Fruit fly (Drosophila melanogaster): Measurements from ENCODE around the gene ebo.

ebo gene

DNA sequence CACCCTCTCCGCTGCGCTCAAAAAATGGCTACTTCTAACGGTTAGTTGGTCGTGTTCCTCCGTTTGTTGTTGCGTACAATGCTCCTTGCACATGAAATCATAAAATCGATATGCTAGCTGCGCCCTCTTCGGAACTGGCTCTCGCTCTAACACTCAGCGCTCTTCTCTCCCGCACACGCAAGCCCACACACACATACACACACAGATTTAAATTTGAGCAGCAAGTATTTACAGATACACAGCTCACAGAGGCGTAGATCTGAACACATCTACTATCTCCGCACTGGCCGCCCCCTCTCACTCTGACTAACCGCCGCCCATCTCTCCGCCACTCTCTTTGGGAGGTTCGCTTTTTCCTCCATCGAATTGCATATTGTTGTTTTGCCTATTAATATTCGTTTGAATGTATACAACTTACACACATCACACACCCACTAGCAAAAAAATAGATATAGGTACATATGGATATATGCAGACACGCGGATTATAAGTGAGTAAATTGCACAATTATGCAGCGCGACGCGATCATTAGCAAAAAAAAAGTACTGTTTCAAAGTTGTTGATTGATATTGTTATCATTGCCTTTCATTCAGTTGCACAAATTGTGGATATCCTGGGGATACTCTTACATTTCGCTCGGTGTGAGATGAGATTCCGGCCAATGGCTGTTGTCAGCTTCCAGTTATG lies 46.1 kb upstream of the ebo start (continued):
- TF ChIP-seq CG9139 (GFP tag; optimal IDR thresholded peaks at IDR 0.05): no peak
- peak; percentile 59 for TF ChIP-seq Eip75B (GFP tag; optimal IDR thresholded peaks at IDR 0.05)
- peak; percentile 74 for TF ChIP-seq cyc (GFP tag; optimal IDR thresholded peaks at IDR 0.05)
- peak; percentile 72 for TF ChIP-seq OdsH (GFP tag; optimal IDR thresholded peaks at IDR 0.05)
- TF ChIP-seq acj6 (GFP tag; optimal IDR thresholded peaks at IDR 0.05): peak; percentile 73
- peak; percentile 60 for TF ChIP-seq CG10669 (GFP tag; optimal IDR thresholded peaks at IDR 0.05)
- peak; percentile 59 for TF ChIP-seq Hr38 (GFP tag; optimal IDR thresholded peaks at IDR 0.05)
- TF ChIP-seq CG16779 (tag; optimal IDR thresholded peaks at IDR 0.05): peak; percentile 9
- TF ChIP-seq CG6792 (GFP tag; optimal IDR thresholded peaks at IDR 0.05): peak; percentile 74
- peak; percentile 56 for TF ChIP-seq CG6808 (GFP tag; optimal IDR thresholded peaks at IDR 0.05)
- TF ChIP-seq CG3919 (GFP tag; optimal IDR thresholded peaks at IDR 0.05): peak; percentile 82
- TF ChIP-seq Hr39 (GFP tag; optimal IDR thresholded peaks at IDR 0.05): peak; percentile 77
- peak; percentile 82 for TF ChIP-seq eg (GFP tag; IDR thresholded peaks at IDR 0.05)
- peak; percentile 62 for TF ChIP-seq CG6854 (GFP tag; optimal IDR thresholded peaks at IDR 0.05)
- TF ChIP-seq esn (GFP tag; optimal IDR thresholded peaks at IDR 0.05): peak; percentile 81
- peak; percentile 55; the same call in 1 of the 3 replicates for TF ChIP-seq CG8119 (GFP tag; IDR thresholded peaks at IDR 0.05)

- TF ChIP-seq CG11294 (GFP tag; IDR thresholded peaks at IDR 0.05) (no peak), CG6276 (GFP tag; optimal IDR thresholded peaks at IDR 0.05) (no peak), CG6854 (GFP tag; optimal IDR thresholded peaks at IDR 0.05) (no peak), Hr39 (GFP tag; optimal IDR thresholded peaks at IDR 0.05) (no peak), Blimp-1 (GFP tag; optimal IDR thresholded peaks at IDR 0.05) (no peak), CG3032 (tag; optimal IDR thresholded peaks at IDR 0.05) (no peak), OdsH (GFP tag; optimal IDR thresholded peaks at IDR 0.05) (no peak), Smox (GFP tag; optimal IDR thresholded peaks at IDR 0.05) (no peak), Eip78C (GFP tag) (peak; percentile 23)
Observed at dm6 chrX:521683-522082, 45.3 kb upstream of the ebo start.

DNA sequence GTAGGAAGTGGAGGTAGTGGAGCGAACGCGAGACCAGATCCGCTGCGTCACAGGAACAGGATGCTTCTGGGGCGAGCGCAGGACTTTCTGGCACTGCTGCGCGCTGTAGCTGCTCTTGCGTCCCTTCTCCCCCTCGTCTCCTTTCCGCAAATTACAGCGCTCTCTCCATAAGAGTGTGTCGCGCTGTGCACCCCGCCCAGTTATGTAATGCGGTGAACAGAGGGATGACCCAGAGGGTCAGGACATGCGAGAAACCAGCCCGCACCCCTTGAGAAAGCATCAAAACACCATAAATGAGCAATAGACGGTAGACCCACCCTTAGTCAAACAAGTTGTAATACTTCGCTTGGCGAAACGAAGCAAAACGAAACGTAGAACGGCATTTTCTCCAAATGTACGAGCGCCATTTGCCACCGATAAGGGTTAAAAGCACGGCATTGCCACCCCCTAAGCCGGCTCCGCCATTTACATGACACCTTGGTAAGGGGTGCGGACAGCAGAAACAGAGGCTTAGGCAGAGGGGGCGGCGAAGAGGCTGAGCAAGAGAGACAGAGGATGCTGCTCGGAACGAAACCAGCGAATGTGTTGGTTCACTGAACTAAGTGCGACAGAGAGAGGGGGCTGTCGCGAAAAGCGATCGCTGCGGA lies 44.0 kb upstream of the ebo start:
- peak in 1 of 2 experiments; percentile 7 for TF ChIP-seq ss (GFP tag; optimal IDR thresholded peaks at IDR 0.05)
- TF ChIP-seq Eip78C (GFP tag): peak; percentile 50
- no peak for TF ChIP-seq esn (GFP tag; optimal IDR thresholded peaks at IDR 0.05)
- peak; percentile 12 for TF ChIP-seq vri (GFP tag; optimal IDR thresholded peaks at IDR 0.05)

dm6 chrX:518858-519257 lies 42.5 kb upstream of the ebo start:
- TF ChIP-seq CG7368 (GFP tag; optimal IDR thresholded peaks at IDR 0.05) (no peak), salr (GFP tag; optimal IDR thresholded peaks at IDR 0.05) (no peak), CG31627 (GFP tag; optimal IDR thresholded peaks at IDR 0.05) (no peak), CG3919 (GFP tag; optimal IDR thresholded peaks at IDR 0.05) (no peak), lz (GFP tag; optimal IDR thresholded peaks at IDR 0.05) (no peak), svp (GFP tag) (no peak), Hr4 (GFP tag; optimal IDR thresholded peaks at IDR 0.05) (no peak), Lpt (GFP tag; optimal IDR thresholded peaks at IDR 0.05) (no peak), pdm3 (GFP tag; optimal IDR thresholded peaks at IDR 0.05) (no peak), Ets96B (tag; optimal IDR thresholded peaks at IDR 0.05) (no peak), CG1621 (tag; optimal IDR thresholded peaks at IDR 0.05) (no peak), fkh (GFP tag; optimal IDR thresholded peaks at IDR 0.05) (no peak)
